Worm (Caenorhabditis elegans) whole organism, mixed stage, embryonic: ENCODE measurements around the gene mgrn-1.
A peak's percentile ranks its signal among the peaks of the same experiment; 100 is the strongest.

Experiments
- M03D4.4 ChIP-seq: sonication (generic microtip); optimal IDR thresholded peaks from 2 replicates; lab custom pipeline; 2017; ENCODE audit warnings: mild to moderate bottlenecking, missing genetic modification characterization, missing compliant biosample characterization
- bed-3 ChIP-seq: fragments of 200-800 bp; sonication (Bioruptor generic); optimal IDR thresholded peaks from 3 replicates; lab custom pipeline; 2018; ENCODE audit warnings: mild to moderate bottlenecking, missing genetic modification characterization, moderate library complexity, missing compliant biosample characterization
- blmp-1 ChIP-seq: fragments of 150-350 bp; optimal IDR thresholded peaks from 2 replicates; lab custom pipeline; 2014; ENCODE audit warnings: missing biosample characterization, missing genetic modification characterization
- ceh-39 ChIP-seq: fragments of 150-350 bp; optimal IDR thresholded peaks from 2 replicates; lab custom pipeline; 2014; ENCODE audit warnings: missing biosample characterization, missing genetic modification characterization
- ceh-43 ChIP-seq: fragments of 200-800 bp; sonication (Bioruptor generic); optimal IDR thresholded peaks from 2 replicates; lab custom pipeline; 2018; ENCODE audit warnings: mild to moderate bottlenecking, missing genetic modification characterization, moderate library complexity, missing compliant biosample characterization
- ceh-83 ChIP-seq: fragments of 200-800 bp; sonication (Bioruptor generic); optimal IDR thresholded peaks from 2 replicates; lab custom pipeline; 2018; ENCODE audit warnings: mild to moderate bottlenecking, missing genetic modification characterization, missing compliant biosample characterization
- ces-1 ChIP-seq: fragments of 150-350 bp; optimal IDR thresholded peaks from 2 replicates; lab custom pipeline; 2014; ENCODE audit warnings: missing biosample characterization, missing genetic modification reagents, missing genetic modification characterization
- cnd-1 ChIP-seq: fragments of 200-800 bp; sonication (Bioruptor generic); optimal IDR thresholded peaks from 2 replicates; lab custom pipeline; 2018; ENCODE audit warnings: mild to moderate bottlenecking, missing genetic modification characterization, missing compliant biosample characterization
- drap-1 ChIP-seq: fragments of 200-800 bp; sonication (Bioruptor generic); optimal IDR thresholded peaks from 3 replicates; lab custom pipeline; 2018; ENCODE audit warnings: mild to moderate bottlenecking, missing genetic modification characterization, missing compliant biosample characterization
- elt-1 ChIP-seq: sonication (generic microtip); optimal IDR thresholded peaks from 2 replicates; lab custom pipeline; 2017; ENCODE audit warnings: missing genetic modification characterization, mild to moderate bottlenecking, missing compliant biosample characterization, antibody characterized with exemption, moderate library complexity, borderline replicate concordance; ENCODE audit not compliant: insufficient read depth
- elt-3 ChIP-seq: fragments of 150-350 bp; optimal IDR thresholded peaks from 2 replicates; lab custom pipeline; 2014; ENCODE audit warnings: missing biosample characterization, missing genetic modification characterization
- flh-1 ChIP-seq: fragments of 200-800 bp; sonication (Bioruptor generic); optimal IDR thresholded peaks from 2 replicates; lab custom pipeline; 2018; ENCODE audit warnings: mild to moderate bottlenecking, missing genetic modification characterization, moderate library complexity, missing compliant biosample characterization
- ham-2 ChIP-seq: fragments of 200-800 bp; sonication (Bioruptor generic); optimal IDR thresholded peaks from 2 replicates; lab custom pipeline; 2018; ENCODE audit warnings: mild to moderate bottlenecking, missing genetic modification characterization, missing compliant biosample characterization
- hlh-1 ChIP-seq: fragments of 150-350 bp; optimal IDR thresholded peaks from 2 replicates; lab custom pipeline; 2014; ENCODE audit warnings: missing biosample characterization, missing genetic modification reagents, missing genetic modification characterization
- lin-13 ChIP-seq: fragments of 150-350 bp; optimal IDR thresholded peaks from 2 replicates; lab custom pipeline; 2014; ENCODE audit warnings: missing biosample characterization, missing genetic modification characterization
- lin-32 ChIP-seq: fragments of 200-800 bp; sonication (Bioruptor generic); optimal IDR thresholded peaks from 2 replicates; lab custom pipeline; 2018; ENCODE audit warnings: mild to moderate bottlenecking, missing genetic modification characterization, missing compliant biosample characterization
- lsy-2 ChIP-seq: fragments of 150-350 bp; optimal IDR thresholded peaks from 2 replicates; lab custom pipeline; 2014; ENCODE audit warnings: missing biosample characterization, missing genetic modification characterization
- mab-5 ChIP-seq: fragments of 150-350 bp; optimal IDR thresholded peaks from 2 replicates; lab custom pipeline; 2014; ENCODE audit warnings: missing biosample characterization, missing genetic modification characterization
- mep-1 ChIP-seq: fragments of 150-350 bp; optimal IDR thresholded peaks from 2 replicates; lab custom pipeline; 2017; ENCODE audit warnings: missing biosample characterization, missing genetic modification reagents, missing genetic modification characterization, inconsistent platforms
- mls-2 ChIP-seq: sonication (generic microtip); optimal IDR thresholded peaks from 2 replicates; lab custom pipeline; 2016; ENCODE audit warnings: mild to moderate bottlenecking, missing genetic modification characterization, moderate library complexity, missing compliant biosample characterization
- nhr-12 ChIP-seq: fragments of 150-350 bp; optimal IDR thresholded peaks from 2 replicates; lab custom pipeline; 2014; ENCODE audit warnings: missing biosample characterization, missing genetic modification characterization
- nhr-2 ChIP-seq: fragments of 150-350 bp; optimal IDR thresholded peaks from 2 replicates; lab custom pipeline; 2014; ENCODE audit warnings: missing biosample characterization, missing genetic modification characterization
- nhr-237 ChIP-seq: fragments of 150-350 bp; optimal IDR thresholded peaks from 2 replicates; lab custom pipeline; 2014; ENCODE audit warnings: missing biosample characterization, missing genetic modification characterization
- nhr-28 ChIP-seq: fragments of 150-350 bp; optimal IDR thresholded peaks from 2 replicates; lab custom pipeline; 2014; ENCODE audit warnings: missing biosample characterization, missing genetic modification characterization
- nhr-76 ChIP-seq: sonication (generic microtip); optimal IDR thresholded peaks from 2 replicates; lab custom pipeline; 2017; ENCODE audit warnings: missing biosample characterization, missing genetic modification characterization
- pha-4 ChIP-seq: fragments of 150-350 bp; optimal IDR thresholded peaks from 2 replicates; lab custom pipeline; 2018; ENCODE audit warnings: missing biosample characterization, missing genetic modification reagents, missing genetic modification characterization
- sem-2 ChIP-seq: fragments of 200-800 bp; sonication (Bioruptor generic); optimal IDR thresholded peaks from 2 replicates; lab custom pipeline; 2018; ENCODE audit warnings: mild to moderate bottlenecking, missing genetic modification characterization, missing compliant biosample characterization
- snpc-4 ChIP-seq: fragments of 150-350 bp; optimal IDR thresholded peaks from 2 replicates; lab custom pipeline; 2014; ENCODE audit warnings: missing biosample characterization, missing genetic modification characterization
- sptf-1 ChIP-seq: sonication (generic microtip); optimal IDR thresholded peaks from 2 replicates; lab custom pipeline; 2017; ENCODE audit warnings: mild to moderate bottlenecking, missing genetic modification characterization, moderate library complexity, missing compliant biosample characterization
- tbx-8 ChIP-seq: fragments of 200-800 bp; sonication (Bioruptor generic); optimal IDR thresholded peaks from 2 replicates; lab custom pipeline; 2018; ENCODE audit warnings: mild to moderate bottlenecking, missing genetic modification characterization, moderate library complexity, missing compliant biosample characterization
- unc-120 ChIP-seq: sonication (generic microtip); optimal IDR thresholded peaks from 2 replicates; lab custom pipeline; 2017; ENCODE audit warnings: missing genetic modification characterization, missing compliant biosample characterization; ENCODE audit not compliant: poor library complexity, severe bottlenecking
- unc-39 ChIP-seq: fragments of 150-350 bp; optimal IDR thresholded peaks from 2 replicates; lab custom pipeline; 2014; ENCODE audit warnings: missing biosample characterization, missing genetic modification characterization
- unc-62 ChIP-seq: fragments of 150-350 bp; optimal IDR thresholded peaks from 2 replicates; lab custom pipeline; 2014; ENCODE audit warnings: missing biosample characterization, missing genetic modification reagents, missing genetic modification characterization
- zip-8 ChIP-seq: fragments of 150-350 bp; optimal IDR thresholded peaks from 2 replicates; lab custom pipeline; 2014; ENCODE audit warnings: missing biosample characterization, missing genetic modification characterization
- ztf-11 ChIP-seq: fragments of 150-350 bp; optimal IDR thresholded peaks from 2 replicates; lab custom pipeline; 2014; ENCODE audit warnings: missing biosample characterization, missing genetic modification characterization

Gene mgrn-1

ce11 chrX:14309656-14310055 is 1.8 kb downstream of the mgrn-1 start:
- no peak for TF ChIP-seq lin-13 (tag; lab: Kevin White, UChicago)
- TF ChIP-seq mab-5 (tag; lab: Kevin White, UChicago): no peak
- TF ChIP-seq snpc-4 (tag; lab: Kevin White, UChicago): no peak
- TF ChIP-seq lin-32 (GFP tag; lab: Kevin White, UChicago): no peak
- TF ChIP-seq sem-2: no peak
- TF ChIP-seq nhr-2 (tag; lab: Kevin White, UChicago): no peak
- TF ChIP-seq ham-2 (GFP tag; lab: Kevin White, UChicago): no peak
- TF ChIP-seq pha-4 (tag; lab: Kevin White, UChicago): no peak
- TF ChIP-seq bed-3 (GFP tag; lab: Kevin White, UChicago): no peak
- no peak for TF ChIP-seq blmp-1 (tag; lab: Kevin White, UChicago)
- TF ChIP-seq unc-39: no peak
- TF ChIP-seq unc-62 (GFP tag; lab: Kevin White, UChicago): no peak
- TF ChIP-seq sptf-1: no peak
- TF ChIP-seq nhr-237 (tag; lab: Kevin White, UChicago): no peak
- no peak for TF ChIP-seq nhr-76 (tag; lab: Kevin White, UChicago)
- no peak for TF ChIP-seq drap-1 (GFP tag; lab: Kevin White, UChicago)
- TF ChIP-seq tbx-8: no peak
- no peak for TF ChIP-seq ceh-43
- TF ChIP-seq mep-1 (tag; lab: Kevin White, UChicago): no peak

DNA sequence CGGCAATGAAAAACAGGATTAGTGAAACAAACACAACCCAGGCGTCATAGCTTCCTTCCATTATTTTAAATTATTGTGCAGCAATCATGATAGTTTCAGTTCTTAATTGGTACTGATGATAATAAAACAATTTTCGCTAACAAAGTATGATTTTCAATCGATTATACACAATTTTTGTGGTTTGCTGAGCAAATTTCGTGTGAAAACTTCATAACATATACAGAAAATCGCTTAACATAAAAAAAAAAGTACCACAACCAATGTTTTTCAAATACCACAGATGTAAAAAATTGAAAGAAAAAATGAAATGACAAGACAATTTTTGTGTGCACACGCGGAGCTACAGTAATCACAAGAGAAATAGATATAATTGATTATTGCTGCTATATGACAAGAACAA is 3.8 kb downstream of the mgrn-1 start, which contains the start of gene gphr-2:
TSS of gene gphr-2 (minus strand) at position 101 of the 400 bp plus-strand sequence.
- no peak for TF ChIP-seq nhr-28
- no peak for TF ChIP-seq ceh-39 (tag; lab: Kevin White, UChicago)
- TF ChIP-seq unc-62 (GFP tag; lab: Kevin White, UChicago): no peak
- TF ChIP-seq cnd-1 (tag; lab: Kevin White, UChicago): no peak
- TF ChIP-seq unc-39: no peak
- no peak for TF ChIP-seq mls-2
- no peak for TF ChIP-seq nhr-2 (tag; lab: Kevin White, UChicago)
- no peak for TF ChIP-seq mep-1 (tag; lab: Kevin White, UChicago)
- TF ChIP-seq unc-120: no peak
- TF ChIP-seq M03D4.4 (tag; lab: Kevin White, UChicago): no peak

ce11 chrX:14303078-14303477 is 8.4 kb downstream of the mgrn-1 start, which contains the start of gene C11H1.5:
Gene C11H1.5 (minus strand): TSS chrX:14303178.
- TF ChIP-seq snpc-4 (tag; lab: Kevin White, UChicago): no peak
- TF ChIP-seq flh-1: no peak
- no peak for TF ChIP-seq ham-2 (GFP tag; lab: Kevin White, UChicago)
- no peak for TF ChIP-seq mab-5 (tag; lab: Kevin White, UChicago)
- no peak for TF ChIP-seq hlh-1
- no peak for TF ChIP-seq nhr-28

DNA sequence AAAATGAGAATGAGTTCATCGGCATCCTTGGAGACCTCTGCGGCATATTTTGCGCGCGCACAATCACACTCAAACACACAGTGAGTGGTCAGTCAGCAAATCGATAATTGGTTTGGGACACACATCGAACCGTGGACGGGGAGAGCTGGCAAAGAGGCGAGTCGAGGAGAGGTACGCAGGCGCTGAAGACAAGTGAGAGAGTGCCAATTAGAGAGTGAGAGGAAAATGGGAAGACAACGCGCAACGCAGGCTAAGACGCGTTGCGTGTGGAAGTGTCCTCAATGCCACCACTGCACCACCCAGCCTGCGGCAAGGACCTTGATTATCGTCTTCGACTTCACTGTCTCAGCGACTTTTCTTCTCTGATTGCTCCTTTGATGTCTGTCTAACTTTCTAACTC is 14.3 kb downstream of the mgrn-1 start:
- TF ChIP-seq flh-1: no peak
- TF ChIP-seq M03D4.4 (tag; lab: Kevin White, UChicago): no peak
- no peak for TF ChIP-seq lin-32 (GFP tag; lab: Kevin White, UChicago)
- TF ChIP-seq nhr-237 (tag; lab: Kevin White, UChicago): peak; percentile 22
- TF ChIP-seq mab-5 (tag; lab: Kevin White, UChicago): no peak
- peak; percentile 81 for TF ChIP-seq mls-2
- TF ChIP-seq drap-1 (GFP tag; lab: Kevin White, UChicago): peak; percentile 67
- TF ChIP-seq zip-8 (tag; lab: Kevin White, UChicago): no peak
- TF ChIP-seq ham-2 (GFP tag; lab: Kevin White, UChicago): peak; percentile 6
- TF ChIP-seq sem-2: no peak
- peak; percentile 54 for TF ChIP-seq lsy-2 (tag; lab: Kevin White, UChicago)
- TF ChIP-seq ceh-83: no peak
- no peak for TF ChIP-seq nhr-76 (tag; lab: Kevin White, UChicago)
- no peak for TF ChIP-seq elt-1 (tag; lab: Kevin White, UChicago)
- no peak for TF ChIP-seq nhr-12 (tag; lab: Kevin White, UChicago)
- TF ChIP-seq nhr-2 (tag; lab: Kevin White, UChicago): no peak
- TF ChIP-seq ztf-11 (tag; lab: Kevin White, UChicago): no peak
- TF ChIP-seq unc-120: peak; percentile 70
- TF ChIP-seq pha-4 (tag; lab: Kevin White, UChicago): peak; percentile 37
- peak; percentile 45 for TF ChIP-seq lin-13 (tag; lab: Kevin White, UChicago)
- peak; percentile 22 for TF ChIP-seq sptf-1
- TF ChIP-seq unc-62 (GFP tag; lab: Kevin White, UChicago): peak; percentile 56
- peak; percentile 57 for TF ChIP-seq hlh-1
- TF ChIP-seq ceh-39 (tag; lab: Kevin White, UChicago): peak; percentile 99
- TF ChIP-seq ces-1: peak; percentile 76
- peak; percentile 62 for TF ChIP-seq cnd-1 (tag; lab: Kevin White, UChicago)
- no peak for TF ChIP-seq tbx-8
- peak; percentile 38 for TF ChIP-seq mep-1 (tag; lab: Kevin White, UChicago)
- TF ChIP-seq bed-3 (GFP tag; lab: Kevin White, UChicago): no peak
- TF ChIP-seq unc-39: no peak
- TF ChIP-seq snpc-4 (tag; lab: Kevin White, UChicago): no peak
- TF ChIP-seq ceh-43: peak; percentile 20
- TF ChIP-seq blmp-1 (tag; lab: Kevin White, UChicago): no peak
- TF ChIP-seq nhr-28: no peak
- no peak for TF ChIP-seq elt-3 (tag; lab: Kevin White, UChicago)
